Worm (Caenorhabditis elegans): ENCODE data around the gene F36H5.12.

- TF ChIP-seq ceh-13 (GFP tag; optimal IDR thresholded peaks at IDR 0.05) (no peak), ama-1 (optimal IDR thresholded peaks at IDR 0.05) (no peak), tra-4 (tag; optimal IDR thresholded peaks at IDR 0.05) (no peak), F13C5.2 (tag; optimal IDR thresholded peaks at IDR 0.05) (no peak), ets-7 (tag; optimal IDR thresholded peaks at IDR 0.05) (no peak), ceh-36 (tag; optimal IDR thresholded peaks at IDR 0.05) (no peak), tbx-11 (GFP tag; IDR thresholded peaks at IDR 0.05) (no peak), flt-1 (GFP tag; IDR thresholded peaks at IDR 0.05) (no peak)
Measured at ce11 chrII:1786209-1786608, 43.6 kb downstream of the F36H5.12 start, which contains the start of gene C08F1.10.
